Worm (Caenorhabditis elegans) whole organism, early embryonic: ENCODE measurements around the gene ttm-1.

Source experiments
- ama-1 ChIP-seq: fragments of 150-350 bp; optimal IDR thresholded peaks from 2 replicates; lab custom pipeline; 2014
- pes-1 ChIP-seq: fragments of 200-800 bp; sonication (Bioruptor generic); IDR thresholded peaks from 2 replicates; pipeline ENCODE4 v1.3.6; 2022; ENCODE audit warnings: missing genetic modification reagents, missing genetic modification characterization, missing compliant biosample characterization

ce11 chrIII:12929573-12929972, 37.2 kb downstream of the ttm-1 start, which contains the start of gene Y37D8A.19:
- TF ChIP-seq pes-1 (GFP tag; lab: Robert Waterston, UW) (no peak), ama-1 (lab: Kevin White, UChicago) (no peak)
